Worm (Caenorhabditis elegans) whole organism, L4/young adult: ENCODE results near the gene scyl-1.

Experiments used
- W03F9.2 ChIP-seq: fragments of 150-350 bp; optimal IDR thresholded peaks from 2 replicates; lab custom pipeline; 2014; ENCODE audit warnings: missing biosample characterization, missing genetic modification characterization
- dao-5 ChIP-seq: sonication (generic microtip); optimal IDR thresholded peaks from 2 replicates; lab custom pipeline; 2016; ENCODE audit warnings: missing genotype, missing genetic modification characterization, moderate library complexity, missing compliant biosample characterization

- TF ChIP-seq dao-5 (tag; lab: Kevin White, UChicago), result no peak
- no peak for TF ChIP-seq W03F9.2 (tag; lab: Kevin White, UChicago)
These were observed 46.3 kb downstream of the scyl-1 start, which contains the start of gene far-5 for ce11 chrV:12995269-12995668.
